Worm (Caenorhabditis elegans) whole organism, late embryonic: ENCODE data around the gene F31D5.2.
"Not testable (repeated sequence)": the region's sequence is repeated elsewhere in the genome, so short reads cannot be mapped to it uniquely, and the experiment has no call there.

Experiments used
- C08G9.2 ChIP-seq: sonication (generic microtip); optimal IDR thresholded peaks from 2 replicates; lab custom pipeline; 2016; ENCODE audit warnings: mild to moderate bottlenecking, missing genetic modification characterization, moderate library complexity, missing compliant biosample characterization
- F13H6.1 ChIP-seq: sonication (generic microtip); optimal IDR thresholded peaks from 2 replicates; lab custom pipeline; 2016; ENCODE audit warnings: missing genetic modification characterization, missing compliant biosample characterization
- K09A11.1 ChIP-seq: sonication (generic microtip); optimal IDR thresholded peaks from 2 replicates; lab custom pipeline; 2017; ENCODE audit warnings: antibody characterized with exemption, mild to moderate bottlenecking, missing genetic modification characterization, missing compliant biosample characterization; ENCODE audit not compliant: insufficient read depth
- ceh-18 ChIP-seq: sonication (generic microtip); optimal IDR thresholded peaks from 2 replicates; lab custom pipeline; 2016; ENCODE audit warnings: missing genetic modification characterization, missing compliant biosample characterization
- ceh-24 ChIP-seq: sonication (generic microtip); optimal IDR thresholded peaks from 2 replicates; lab custom pipeline; 2016; ENCODE audit warnings: mild to moderate bottlenecking, missing genetic modification characterization, missing compliant biosample characterization
- ceh-30 ChIP-seq: fragments of 150-350 bp; optimal IDR thresholded peaks from 2 replicates; lab custom pipeline; 2014; ENCODE audit warnings: missing biosample characterization, missing genetic modification characterization
- ceh-31 ChIP-seq: sonication (generic microtip); optimal IDR thresholded peaks from 2 replicates; lab custom pipeline; 2016; ENCODE audit warnings: missing genetic modification characterization, missing compliant biosample characterization
- ceh-45 ChIP-seq: fragments of 200-800 bp; sonication (Bioruptor generic); IDR thresholded peaks from 2 replicates; pipeline ENCODE4 v1.3.6; 2022; ENCODE audit warnings: missing genetic modification reagents, missing genetic modification characterization, missing compliant biosample characterization
- ceh-6 ChIP-seq: fragments of 200-800 bp; sonication (Bioruptor generic); optimal IDR thresholded peaks from 2 replicates; lab custom pipeline; 2018; ENCODE audit warnings: mild to moderate bottlenecking, missing genetic modification characterization, missing compliant biosample characterization
- ceh-9 ChIP-seq: sonication (generic microtip); optimal IDR thresholded peaks from 2 replicates; lab custom pipeline; 2016; ENCODE audit warnings: mild to moderate bottlenecking, missing genetic modification characterization, inconsistent platforms, missing compliant biosample characterization
- che-1 ChIP-seq: sonication (generic microtip); optimal IDR thresholded peaks from 2 replicates; lab custom pipeline; 2016; ENCODE audit warnings: mild to moderate bottlenecking, missing genetic modification characterization, missing compliant biosample characterization
- dve-1 ChIP-seq: sonication (generic microtip); optimal IDR thresholded peaks from 2 replicates; lab custom pipeline; 2017; ENCODE audit warnings: antibody characterized with exemption, mild to moderate bottlenecking, missing genetic modification characterization, missing compliant biosample characterization
- elt-2 ChIP-seq: sonication (generic microtip); optimal IDR thresholded peaks from 2 replicates; lab custom pipeline; 2016; ENCODE audit warnings: missing genetic modification reagents, missing genetic modification characterization, missing compliant biosample characterization
- elt-4 ChIP-seq: sonication (generic microtip); optimal IDR thresholded peaks from 2 replicates; lab custom pipeline; 2016; ENCODE audit warnings: missing genetic modification characterization, missing compliant biosample characterization
- ets-4 ChIP-seq: sonication (generic microtip); optimal IDR thresholded peaks from 2 replicates; lab custom pipeline; 2016; ENCODE audit warnings: missing genetic modification characterization, missing compliant biosample characterization
- eyg-1 ChIP-seq: sonication (generic microtip); optimal IDR thresholded peaks from 2 replicates; lab custom pipeline; 2016; ENCODE audit warnings: missing genotype, missing genetic modification characterization, missing compliant biosample characterization
- fkh-10 ChIP-seq: fragments of 150-350 bp; optimal IDR thresholded peaks from 2 replicates; lab custom pipeline; 2014; ENCODE audit warnings: missing biosample characterization, missing genetic modification reagents, missing genetic modification characterization
- fkh-6 ChIP-seq: sonication (generic microtip); optimal IDR thresholded peaks from 2 replicates; lab custom pipeline; 2016; ENCODE audit warnings: missing genetic modification characterization, missing compliant biosample characterization
- hlh-15 ChIP-seq: sonication (generic microtip); optimal IDR thresholded peaks from 2 replicates; lab custom pipeline; 2016; ENCODE audit warnings: missing genetic modification characterization, missing compliant biosample characterization
- hlh-6 ChIP-seq: sonication (generic microtip); optimal IDR thresholded peaks from 2 replicates; lab custom pipeline; 2016; ENCODE audit warnings: missing genotype, missing genetic modification characterization, missing compliant biosample characterization
- madf-2 ChIP-seq: sonication (generic microtip); optimal IDR thresholded peaks from 2 replicates; lab custom pipeline; 2017; ENCODE audit warnings: missing genetic modification characterization, missing compliant biosample characterization
- nfya-1 ChIP-seq: sonication (generic microtip); optimal IDR thresholded peaks from 2 replicates; lab custom pipeline; 2017; ENCODE audit warnings: missing genetic modification characterization, mild to moderate bottlenecking, missing compliant biosample characterization, antibody characterized with exemption, moderate library complexity
- nhr-11 ChIP-seq: fragments of 150-350 bp; optimal IDR thresholded peaks from 2 replicates; lab custom pipeline; 2014; ENCODE audit warnings: missing biosample characterization, missing genetic modification characterization
- nhr-232 ChIP-seq: sonication (generic microtip); optimal IDR thresholded peaks from 2 replicates; lab custom pipeline; 2016; ENCODE audit warnings: missing genetic modification characterization, missing compliant biosample characterization
- odd-2 ChIP-seq: sonication (generic microtip); optimal IDR thresholded peaks from 2 replicates; lab custom pipeline; 2017; ENCODE audit warnings: antibody characterized with exemption, mild to moderate bottlenecking, missing genetic modification characterization, missing compliant biosample characterization
- pha-4 ChIP-seq: fragments of 150-350 bp; optimal IDR thresholded peaks from 2 replicates; lab custom pipeline; 2018; ENCODE audit warnings: missing biosample characterization, missing genetic modification reagents, missing genetic modification characterization
- pqm-1 ChIP-seq: sonication (generic microtip); optimal IDR thresholded peaks from 2 replicates; lab custom pipeline; 2016; ENCODE audit warnings: missing genetic modification characterization, missing compliant biosample characterization
- pros-1 ChIP-seq: fragments of 150-350 bp; optimal IDR thresholded peaks from 2 replicates; lab custom pipeline; 2014; ENCODE audit warnings: missing biosample characterization, missing genetic modification reagents, missing genetic modification characterization
- ref-2 ChIP-seq: sonication (generic microtip); optimal IDR thresholded peaks from 2 replicates; lab custom pipeline; 2016; ENCODE audit warnings: missing genetic modification characterization, missing compliant biosample characterization
- rnt-1 ChIP-seq: sonication (generic microtip); optimal IDR thresholded peaks from 2 replicates; lab custom pipeline; 2016; ENCODE audit warnings: missing genetic modification characterization, missing compliant biosample characterization
- sdc-2 ChIP-seq: sonication (generic microtip); optimal IDR thresholded peaks from 2 replicates; lab custom pipeline; 2016; ENCODE audit warnings: missing genotype, missing genetic modification characterization, missing compliant biosample characterization
- sox-4 ChIP-seq: sonication (generic microtip); optimal IDR thresholded peaks from 2 replicates; lab custom pipeline; 2017; ENCODE audit warnings: mild to moderate bottlenecking, missing genetic modification characterization, inconsistent platforms, missing compliant biosample characterization
- syd-9 ChIP-seq: sonication (generic microtip); optimal IDR thresholded peaks from 2 replicates; lab custom pipeline; 2016; ENCODE audit warnings: mild to moderate bottlenecking, missing genetic modification characterization, moderate library complexity, missing compliant biosample characterization
- tbx-7 ChIP-seq: sonication (generic microtip); optimal IDR thresholded peaks from 2 replicates; lab custom pipeline; 2016; ENCODE audit warnings: missing genotype, missing genetic modification characterization, missing compliant biosample characterization
- unc-55 ChIP-seq: sonication (generic microtip); optimal IDR thresholded peaks from 2 replicates; lab custom pipeline; 2017; ENCODE audit warnings: missing biosample characterization, missing genetic modification reagents, missing genetic modification characterization
- unc-86 ChIP-seq: sonication (generic microtip); optimal IDR thresholded peaks from 2 replicates; lab custom pipeline; 2016; ENCODE audit warnings: missing genetic modification characterization, missing compliant biosample characterization
- ztf-16 ChIP-seq: sonication (generic microtip); optimal IDR thresholded peaks from 2 replicates; lab custom pipeline; 2017; ENCODE audit warnings: missing genetic modification characterization, missing compliant biosample characterization

Gene F31D5.2

DNA sequence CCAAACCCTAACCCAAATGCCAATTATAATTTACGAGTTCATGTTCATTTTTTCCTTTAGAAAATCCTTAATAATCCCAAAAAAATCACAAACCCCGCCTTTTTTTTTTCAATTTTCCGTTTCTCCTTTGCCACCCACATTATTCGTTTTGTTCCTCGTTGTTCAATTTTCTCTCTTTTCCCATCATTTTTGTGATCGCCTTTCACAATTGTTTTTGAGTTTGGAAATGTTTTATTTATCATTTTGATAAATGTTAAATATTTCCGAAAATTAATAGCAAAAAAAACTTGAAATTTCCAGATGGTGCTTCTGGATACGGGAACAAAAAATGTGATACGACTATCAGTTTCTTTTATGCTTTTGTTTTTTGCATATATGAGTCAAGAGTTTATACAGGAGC is at the start of gene F31D5.2:
Gene F31D5.2 (plus strand): TSS at position 301 of the 400 bp plus-strand sequence.
- no peak for TF ChIP-seq syd-9 (tag; lab: Kevin White, UChicago)
- no peak for TF ChIP-seq fkh-6 (tag; lab: Kevin White, UChicago)
- TF ChIP-seq che-1, result no peak
- no peak for TF ChIP-seq hlh-15 (tag; lab: Kevin White, UChicago)
- TF ChIP-seq dve-1 (tag; lab: Kevin White, UChicago), result no peak
- no peak for TF ChIP-seq hlh-6 (tag; lab: Kevin White, UChicago)
- no peak for TF ChIP-seq F13H6.1
- no peak for TF ChIP-seq nhr-232
- TF ChIP-seq ceh-45 (GFP tag; lab: Robert Waterston, UW), result no peak
- TF ChIP-seq ref-2 (tag; lab: Kevin White, UChicago), result no peak
- TF ChIP-seq odd-2 (tag; lab: Kevin White, UChicago), result no peak
- no peak for TF ChIP-seq ceh-31
- TF ChIP-seq ceh-9 (tag; lab: Kevin White, UChicago), result no peak
- TF ChIP-seq elt-2, result no peak

DNA sequence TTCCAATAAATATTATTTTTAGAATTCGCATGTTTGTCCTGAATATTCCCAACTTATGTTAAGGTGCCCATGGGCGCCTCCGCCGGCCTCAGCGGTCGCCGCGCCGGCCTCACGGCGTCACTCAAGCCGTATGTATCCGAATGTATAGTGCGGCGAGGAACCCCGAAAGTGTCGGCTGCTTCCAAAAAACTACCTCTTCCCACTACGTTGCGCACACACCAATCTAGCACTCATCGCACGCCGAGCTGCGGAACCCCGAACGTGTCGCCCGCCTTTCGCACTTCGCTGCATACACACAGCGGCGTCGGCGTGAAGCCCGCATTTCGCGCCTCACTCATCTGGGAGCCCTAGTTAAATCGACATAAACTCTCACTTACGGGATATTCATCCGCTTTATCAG is 47.6 kb upstream of the F31D5.2 start:
- no peak for TF ChIP-seq odd-2 (tag; lab: Kevin White, UChicago)

DNA sequence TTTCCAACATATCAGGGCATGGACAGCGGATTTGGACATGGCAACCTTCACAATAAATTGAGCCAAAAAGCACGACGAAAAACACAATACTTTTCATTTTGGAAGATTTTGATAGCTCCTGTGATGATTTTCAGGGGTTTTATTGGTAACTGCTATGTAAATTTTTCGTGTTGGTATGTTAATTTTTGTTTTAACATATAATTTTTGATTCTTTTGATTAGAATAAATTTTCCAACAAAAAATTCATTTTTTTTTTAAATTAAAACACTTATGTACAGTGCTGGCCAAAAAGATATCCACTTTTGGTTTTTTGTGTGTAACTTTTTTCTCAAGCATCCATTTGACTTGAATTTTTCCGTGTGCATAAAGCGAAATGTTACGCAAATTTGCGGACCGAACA is 47.0 kb upstream of the F31D5.2 start, which contains the start of gene R03H10.4:
Gene R03H10.4 (minus strand): TSS at position 101 of the 400 bp plus-strand sequence.
- not testable (repeated sequence) for TF ChIP-seq ceh-31; pqm-1 (tag; lab: Kevin White, UChicago); pros-1 (tag; lab: Kevin White, UChicago)

DNA sequence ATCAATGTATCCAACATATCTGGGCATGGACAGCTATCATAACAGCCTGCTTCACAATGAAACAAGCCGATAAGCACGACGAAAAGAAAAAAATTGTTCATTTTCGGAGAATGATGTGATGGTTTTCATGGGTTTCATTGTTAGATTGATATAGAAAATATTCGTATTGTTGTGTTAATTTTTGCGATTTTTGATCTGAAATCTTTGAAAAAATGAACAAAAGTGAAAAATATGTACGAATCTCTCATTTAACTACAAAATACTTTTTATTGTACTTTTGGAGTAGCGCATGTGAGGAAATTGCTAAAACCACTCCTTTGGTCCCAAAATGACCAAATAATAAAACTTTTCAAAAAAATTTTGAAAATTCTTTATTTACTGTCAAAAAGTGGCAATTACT is 44.9 kb upstream of the F31D5.2 start, which contains the start of gene R03H10.5:
Gene R03H10.5 (minus strand): TSS at position 101 of the 400 bp plus-strand sequence.
- no peak for TF ChIP-seq unc-86 (tag; lab: Kevin White, UChicago)
- no peak for TF ChIP-seq sox-4 (tag; lab: Kevin White, UChicago)
- TF ChIP-seq ceh-6 (GFP tag; lab: Kevin White, UChicago), result no peak
- TF ChIP-seq fkh-6 (tag; lab: Kevin White, UChicago), result no peak
- TF ChIP-seq F13H6.1, result no peak
- no peak for TF ChIP-seq pros-1 (tag; lab: Kevin White, UChicago)
- TF ChIP-seq ceh-18, result no peak
- no peak for TF ChIP-seq nhr-11 (tag; lab: Kevin White, UChicago)
- TF ChIP-seq C08G9.2, result no peak
- TF ChIP-seq ets-4, result no peak

DNA sequence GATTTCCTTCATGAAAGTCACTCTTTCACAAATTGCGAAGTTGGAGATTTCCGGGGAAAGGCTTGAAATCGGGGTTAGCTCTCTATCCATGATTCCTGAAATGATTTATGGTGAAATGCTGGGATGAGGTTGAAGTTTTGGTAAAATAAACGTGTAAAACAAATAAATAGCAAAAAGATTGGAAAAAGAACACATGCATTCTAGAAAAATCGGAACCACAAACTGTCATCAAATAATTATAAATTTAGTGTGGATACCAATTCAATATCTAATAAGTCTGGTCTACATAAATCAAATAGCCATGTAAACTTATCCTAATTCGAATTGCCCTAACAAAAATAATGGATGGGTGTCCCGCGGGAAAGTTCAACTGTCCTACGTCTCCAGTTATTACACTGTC is 42.0 kb upstream of the F31D5.2 start, which contains the start of gene R03H10.6:
Gene R03H10.6 (minus strand): TSS at position 101 of the 400 bp plus-strand sequence.
- no peak for TF ChIP-seq sdc-2 (tag; lab: Kevin White, UChicago)
- no peak for TF ChIP-seq madf-2 (tag; lab: Kevin White, UChicago)

DNA sequence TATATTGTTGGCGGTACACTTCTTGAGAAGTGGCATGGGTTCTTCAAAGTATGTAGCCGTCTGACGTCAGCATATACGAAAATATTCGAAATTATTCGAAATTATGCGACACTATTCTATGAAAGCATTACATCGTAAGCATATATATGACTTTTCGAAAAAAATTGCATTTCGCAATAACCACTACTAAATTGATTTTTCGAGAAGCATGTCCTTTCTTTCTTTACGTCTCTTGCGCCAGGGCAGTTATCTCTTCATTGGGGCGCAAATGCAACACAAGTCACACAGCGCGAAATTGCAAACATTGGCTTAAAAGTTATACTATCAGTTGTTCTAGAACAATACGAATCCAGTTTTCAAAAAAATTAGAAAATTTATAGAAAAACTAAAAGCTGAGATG is 41.6 kb upstream of the F31D5.2 start:
- no peak for TF ChIP-seq rnt-1 (tag; lab: Kevin White, UChicago)
- TF ChIP-seq eyg-1 (tag; lab: Kevin White, UChicago), result no peak
- no peak for TF ChIP-seq ceh-45 (GFP tag; lab: Robert Waterston, UW)
- TF ChIP-seq ceh-24 (tag; lab: Kevin White, UChicago), result no peak
- TF ChIP-seq unc-55 (GFP tag; lab: Kevin White, UChicago), result no peak
- no peak for TF ChIP-seq nhr-232
- TF ChIP-seq pros-1 (tag; lab: Kevin White, UChicago), result no peak
- no peak for TF ChIP-seq elt-4
- TF ChIP-seq pha-4 (tag; lab: Kevin White, UChicago), result no peak
- no peak for TF ChIP-seq nfya-1
- TF ChIP-seq K09A11.1, result no peak
- no peak for TF ChIP-seq ztf-16 (tag; lab: Kevin White, UChicago)
- no peak for TF ChIP-seq tbx-7 (tag; lab: Kevin White, UChicago)
- no peak for TF ChIP-seq fkh-10 (GFP tag; lab: Kevin White, UChicago)
- no peak for TF ChIP-seq ceh-9 (tag; lab: Kevin White, UChicago)
- TF ChIP-seq ceh-6 (GFP tag; lab: Kevin White, UChicago), result no peak
- no peak for TF ChIP-seq ceh-30
